Fruit fly (Drosophila melanogaster): ENCODE data around the gene PNKP.

dm6 chr3R:8324016-8324415 is 19.3 kb downstream of the PNKP start, which contains the start of gene CG7443:
- no peak for TF ChIP-seq CG32121 (GFP tag; IDR thresholded peaks at IDR 0.05)
- no peak for TF ChIP-seq CG13204 (GFP tag; optimal IDR thresholded peaks at IDR 0.05)

All from whole organism, pupa.